Worm (Caenorhabditis elegans): Measurements from ENCODE around the gene F26C11.4.

DNA sequence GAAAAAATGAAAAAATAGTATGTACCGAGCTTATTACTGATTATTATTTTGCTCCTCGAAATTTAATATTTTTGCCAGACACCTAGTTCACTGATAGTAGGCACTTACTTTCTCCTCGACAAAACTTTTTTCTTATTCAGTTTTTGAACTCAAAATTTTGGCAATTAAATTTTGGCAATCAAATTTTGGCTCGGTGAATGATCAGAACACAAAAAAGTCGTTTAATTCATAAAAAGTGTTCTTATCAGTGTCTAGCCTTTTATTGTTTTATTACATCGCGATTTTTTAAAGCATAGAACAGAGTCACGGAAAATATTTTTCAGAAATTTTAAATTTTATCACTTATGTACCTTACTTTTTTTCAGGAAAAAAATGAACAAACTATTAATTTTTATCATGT, 20.9 kb downstream of the F26C11.4 start:
- no peak for TF ChIP-seq unc-86 (tag; optimal IDR thresholded peaks at IDR 0.05)
- TF ChIP-seq lin-11 (tag; optimal IDR thresholded peaks at IDR 0.05), result no peak
- TF ChIP-seq pha-2 (tag; optimal IDR thresholded peaks at IDR 0.05), result no peak
- TF ChIP-seq pros-1 (tag; optimal IDR thresholded peaks at IDR 0.05), result no peak
- no peak for TF ChIP-seq nhr-11 (tag; optimal IDR thresholded peaks at IDR 0.05)
- no peak for TF ChIP-seq ama-1 (optimal IDR thresholded peaks at IDR 0.05)
- no peak for TF ChIP-seq dve-1 (tag; optimal IDR thresholded peaks at IDR 0.05)
- TF ChIP-seq ceh-9 (tag; optimal IDR thresholded peaks at IDR 0.05), result no peak
- TF ChIP-seq rnt-1 (tag; optimal IDR thresholded peaks at IDR 0.05), result no peak
- no peak for TF ChIP-seq C38D4.7 (GFP tag; optimal IDR thresholded peaks at IDR 0.05)
- no peak for TF ChIP-seq tbx-2 (tag; optimal IDR thresholded peaks at IDR 0.05)
- no peak for TF ChIP-seq F13H6.1 (tag; optimal IDR thresholded peaks at IDR 0.05)
- TF ChIP-seq ceh-14 (tag; optimal IDR thresholded peaks at IDR 0.05), result no peak

Data from whole organism, late embryonic.